Fruit fly (Drosophila melanogaster) whole organism, wandering third instar larva: ENCODE results near the gene Gnf1.
A peak's percentile ranks its signal among the peaks of the same experiment; 100 is the strongest.

Experiments
- Abd-B ChIP-seq: fragments of >200 bp; optimal IDR thresholded peaks from 2 replicates; lab custom pipeline; 2017; ENCODE audit warnings: missing biosample characterization, missing genetic modification characterization
- CG32264 ChIP-seq: fragments of 200-800 bp; sonication (Bioruptor generic); optimal IDR thresholded peaks from 2 replicates; lab custom pipeline; 2016; ENCODE audit warnings: missing biosample characterization, missing genetic modification characterization
- CG9705 ChIP-seq: fragments of 200-800 bp; sonication (Bioruptor generic); optimal IDR thresholded peaks from 2 replicates; lab custom pipeline; 2018; ENCODE audit warnings: missing biosample characterization, mild to moderate bottlenecking, missing genetic modification characterization
- CrebA ChIP-seq: fragments of 200-800 bp; sonication (Bioruptor generic); optimal IDR thresholded peaks from 2 replicates; lab custom pipeline; 2016; ENCODE audit warnings: missing biosample characterization, mild to moderate bottlenecking, missing genetic modification characterization, borderline replicate concordance
- Dif ChIP-seq: fragments of 200-275, 200-300 bp; sonication (Bioruptor generic); optimal IDR thresholded peaks from 2 replicates; lab custom pipeline; 2018; ENCODE audit warnings: missing biosample characterization, missing genetic modification characterization; ENCODE audit not compliant: partially characterized antibody
- HLH106 ChIP-seq: fragments of 200-800 bp; optimal IDR thresholded peaks from 3 replicates; lab custom pipeline; 2019; ENCODE audit warnings: missing biosample characterization, mild to moderate bottlenecking, missing genetic modification characterization, moderate library complexity
- Hnf4 ChIP-seq: fragments of 200-800 bp; sonication (Bioruptor generic); optimal IDR thresholded peaks from 2 replicates; lab custom pipeline; 2016; ENCODE audit warnings: missing biosample characterization, mild to moderate bottlenecking, missing genetic modification characterization
- Hr78 ChIP-seq: fragments of >200 bp; optimal IDR thresholded peaks from 2 replicates; lab custom pipeline; 2017; ENCODE audit warnings: missing biosample characterization, missing genetic modification characterization
- Hr83 ChIP-seq: fragments of 200-300 bp; sonication (Bioruptor generic); optimal IDR thresholded peaks from 2 replicates; lab custom pipeline; 2016; ENCODE audit warnings: missing biosample characterization, mild to moderate bottlenecking, missing genetic modification characterization, moderate library complexity; ENCODE audit not compliant: poor library complexity, severe bottlenecking
- Jra ChIP-seq: sonication (Bioruptor generic); optimal IDR thresholded peaks from 2 replicates; lab custom pipeline; 2016; ENCODE audit warnings: missing biosample characterization, missing genetic modification characterization
- Mio ChIP-seq: sonication (Bioruptor generic); optimal IDR thresholded peaks from 2 replicates; lab custom pipeline; 2016; ENCODE audit warnings: missing biosample characterization, missing genetic modification characterization
- Myc ChIP-seq: fragments of >200 bp; optimal IDR thresholded peaks from 2 replicates; lab custom pipeline; 2017
- N ChIP-seq: fragments of >200 bp; optimal IDR thresholded peaks from 2 replicates; lab custom pipeline; 2018; ENCODE audit warnings: missing biosample characterization, missing external identifiers, missing genetic modification characterization
- OdsH ChIP-seq: fragments of 200-800 bp; sonication (Bioruptor generic); optimal IDR thresholded peaks from 2 replicates; lab custom pipeline; 2016; ENCODE audit warnings: missing biosample characterization, mild to moderate bottlenecking, missing genetic modification characterization
- Rel ChIP-seq, 2 experiments: fragments of 200-800 bp; sonication (Bioruptor generic) in 1 of 2; optimal IDR thresholded peaks; 2 replicates in 1 of 2; 3 replicates in 1 of 2; lab custom pipeline; 2016 to 2019; ENCODE audit warnings: mild to moderate bottlenecking in 2 of 2, missing biosample characterization in 2 of 2, missing genetic modification characterization in 2 of 2, moderate library complexity in 1 of 2
- Sp1 ChIP-seq: fragments of 200-800 bp; sonication (Bioruptor generic); optimal IDR thresholded peaks from 3 replicates; lab custom pipeline; 2019; ENCODE audit warnings: missing biosample characterization, mild to moderate bottlenecking, missing genetic modification characterization, moderate library complexity
- br ChIP-seq: fragments of 200-800 bp; sonication (Bioruptor generic); optimal IDR thresholded peaks from 2 replicates; lab custom pipeline; 2016; ENCODE audit warnings: missing biosample characterization, missing genetic modification characterization
- brk ChIP-seq: fragments of 200-800 bp; sonication (Bioruptor generic); optimal IDR thresholded peaks from 2 replicates; lab custom pipeline; 2016; ENCODE audit warnings: missing biosample characterization, mild to moderate bottlenecking, missing genetic modification characterization
- dl ChIP-seq, 2 experiments: fragments of 175-275, 200-275 bp in 1 of 2; fragments of 200-275 bp in 1 of 2; sonication (Bioruptor generic); optimal IDR thresholded peaks; lab custom pipeline; 2018; ENCODE audit warnings: mild to moderate bottlenecking in 2 of 2, missing biosample characterization in 2 of 2, missing genetic modification characterization in 2 of 2, moderate library complexity in 2 of 2; ENCODE audit not compliant: partially characterized antibody in 2 of 2, insufficient read depth in 1 of 2
- dmrt93B ChIP-seq: fragments of 200-800 bp; sonication (Bioruptor generic); optimal IDR thresholded peaks from 2 replicates; lab custom pipeline; 2018; ENCODE audit warnings: missing biosample characterization, mild to moderate bottlenecking, missing genetic modification characterization
- dsf ChIP-seq: sonication (Bioruptor generic); optimal IDR thresholded peaks from 2 replicates; lab custom pipeline; 2016; ENCODE audit warnings: missing biosample characterization, missing genetic modification characterization, borderline replicate concordance
- ey ChIP-seq: fragments of 200-800 bp; sonication (Bioruptor generic); optimal IDR thresholded peaks from 2 replicates; lab custom pipeline; 2016; ENCODE audit warnings: missing biosample characterization, missing genetic modification characterization
- foxo ChIP-seq, 2 experiments: fragments of 200-800 bp; sonication (Bioruptor generic); optimal IDR thresholded peaks; 2 replicates in 1 of 2; 3 replicates in 1 of 2; lab custom pipeline; 2016 to 2017; ENCODE audit warnings: missing biosample characterization in 2 of 2, missing genetic modification characterization in 2 of 2
- fru ChIP-seq: fragments of 200-800 bp; sonication (Bioruptor generic); optimal IDR thresholded peaks from 3 replicates; lab custom pipeline; 2016; ENCODE audit warnings: missing biosample characterization, mild to moderate bottlenecking, missing genetic modification characterization
- h ChIP-seq: fragments of 200-800 bp; sonication (Bioruptor generic); optimal IDR thresholded peaks from 3 replicates; lab custom pipeline; 2016; ENCODE audit warnings: missing biosample characterization, mild to moderate bottlenecking, missing genetic modification characterization
- jim ChIP-seq: fragments of 175-275, 200-325 bp; sonication (Bioruptor generic); optimal IDR thresholded peaks from 2 replicates; lab custom pipeline; 2016; ENCODE audit warnings: missing biosample characterization, mild to moderate bottlenecking, missing genetic modification characterization
- lola ChIP-seq: fragments of >200 bp; optimal IDR thresholded peaks from 2 replicates; lab custom pipeline; 2017; ENCODE audit warnings: missing biosample characterization, missing genetic modification characterization
- pan ChIP-seq: fragments of >200 bp; optimal IDR thresholded peaks from 2 replicates; lab custom pipeline; 2017
- psq ChIP-seq: fragments of 200-800 bp; sonication (Bioruptor generic); optimal IDR thresholded peaks from 3 replicates; lab custom pipeline; 2017; ENCODE audit warnings: missing biosample characterization, mild to moderate bottlenecking, missing genetic modification characterization, moderate library complexity
- rgr ChIP-seq: fragments of 200-800 bp; sonication (Bioruptor generic); optimal IDR thresholded peaks from 3 replicates; lab custom pipeline; 2016; ENCODE audit warnings: missing biosample characterization, mild to moderate bottlenecking, missing genetic modification characterization
- sage ChIP-seq: fragments of 200-800 bp; sonication (Bioruptor generic); optimal IDR thresholded peaks from 2 replicates; lab custom pipeline; 2016; ENCODE audit warnings: missing biosample characterization, mild to moderate bottlenecking, missing genetic modification characterization
- sv ChIP-seq: fragments of 200-800 bp; sonication (Bioruptor generic); optimal IDR thresholded peaks from 3 replicates; lab custom pipeline; 2016; ENCODE audit warnings: missing biosample characterization, missing genetic modification characterization
- tai ChIP-seq: sonication (Bioruptor generic); optimal IDR thresholded peaks from 2 replicates; lab custom pipeline; 2016; ENCODE audit warnings: missing biosample characterization, missing genetic modification characterization
- usp ChIP-seq: fragments of >200 bp; optimal IDR thresholded peaks from 2 replicates; lab custom pipeline; 2017; ENCODE audit warnings: missing biosample characterization, missing genetic modification characterization
- woc ChIP-seq: sonication (Bioruptor generic); optimal IDR thresholded peaks from 2 replicates; lab custom pipeline; 2016; ENCODE audit warnings: missing biosample characterization, mild to moderate bottlenecking, missing genetic modification characterization

Gnf1 gene

dm6 chr3R:4906627-4906940 is 162 bp downstream of the Gnf1 start:
- no peak for TF ChIP-seq HLH106
- no peak for TF ChIP-seq N (GFP tag; lab: Kevin White, UChicago)
- TF ChIP-seq fru: no peak
- TF ChIP-seq Abd-B: no peak
- no peak for TF ChIP-seq br (GFP tag; lab: Kevin White, UChicago)
- TF ChIP-seq Jra (GFP tag; lab: Kevin White, UChicago): no peak
- TF ChIP-seq usp (GFP tag; lab: Kevin White, UChicago): no peak
- TF ChIP-seq dl (GFP tag; optimal IDR thresholded peaks at IDR 0.05; lab: Kevin White, UChicago; ENCODE audit: insufficient read depth in 1 of 2, partially characterized antibody in 2 of 2): no peak
- TF ChIP-seq CG32264 (GFP tag; lab: Kevin White, UChicago): no peak
- TF ChIP-seq ey (GFP tag; lab: Kevin White, UChicago): no peak
- TF ChIP-seq lola: no peak
- TF ChIP-seq tai (GFP tag; lab: Kevin White, UChicago): no peak
- no peak for TF ChIP-seq h (GFP tag; lab: Kevin White, UChicago)
- no peak for TF ChIP-seq foxo (GFP tag; optimal IDR thresholded peaks at IDR 0.05; lab: Kevin White, UChicago)
- no peak for TF ChIP-seq sv (GFP tag; lab: Kevin White, UChicago)
- no peak for TF ChIP-seq Myc (lab: Kevin White, UChicago)
- no peak for TF ChIP-seq rgr (GFP tag; lab: Kevin White, UChicago)
- TF ChIP-seq CrebA (GFP tag; lab: Kevin White, UChicago): no peak
- TF ChIP-seq CG9705 (GFP tag; lab: Kevin White, UChicago): no peak
- no peak for TF ChIP-seq OdsH (GFP tag; lab: Kevin White, UChicago)

DNA sequence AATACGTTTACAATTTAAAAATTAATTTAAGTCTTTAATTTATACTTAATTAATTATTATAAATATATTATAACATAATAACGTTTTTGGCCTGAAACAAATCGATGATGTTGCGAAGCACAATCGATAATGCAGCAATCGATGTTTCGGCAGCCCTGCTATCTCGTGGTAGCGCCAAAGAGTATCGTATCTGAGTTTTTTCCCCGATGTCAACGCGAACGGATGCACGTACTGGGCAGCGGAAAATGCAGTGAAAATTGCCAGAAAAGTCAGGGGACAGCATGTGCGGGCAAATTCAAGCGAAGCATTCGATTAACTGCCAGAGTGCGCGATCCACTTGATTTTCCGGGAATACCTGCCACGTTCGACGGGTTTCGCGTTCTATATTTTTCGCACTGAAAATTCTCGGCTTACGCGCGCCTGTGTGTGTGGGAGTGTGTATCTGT is 4.0 kb downstream of the Gnf1 start, which contains the start of gene Cdep:
Cdep (plus strand) TSS at position 188 of the 446 bp plus-strand sequence.
- TF ChIP-seq Jra (GFP tag; lab: Kevin White, UChicago): peak; percentile 17
- TF ChIP-seq sage (GFP tag; lab: Kevin White, UChicago): no peak
- no peak for TF ChIP-seq CG32264 (GFP tag; lab: Kevin White, UChicago)
- peak; percentile 31 for TF ChIP-seq HLH106
- TF ChIP-seq Sp1 (GFP tag; lab: Kevin White, UChicago): peak; percentile 52
- peak; percentile 6 for TF ChIP-seq h (GFP tag; lab: Kevin White, UChicago)
- TF ChIP-seq Dif (GFP tag; lab: Kevin White, UChicago): peak; percentile 39
- TF ChIP-seq woc (GFP tag; lab: Kevin White, UChicago): peak; percentile 18
- TF ChIP-seq br (GFP tag; lab: Kevin White, UChicago): peak; percentile 43
- TF ChIP-seq Hr78 (GFP tag; lab: Kevin White, UChicago): no peak
- TF ChIP-seq dmrt93B (GFP tag; lab: Kevin White, UChicago): peak; percentile 18
- peak; percentile 65 for TF ChIP-seq brk (GFP tag; lab: Kevin White, UChicago)
- peak; percentile 72 for TF ChIP-seq Hr83 (GFP tag; lab: Kevin White, UChicago)
- peak in 1 of 2 experiments; percentile 37 for TF ChIP-seq foxo (GFP tag; optimal IDR thresholded peaks at IDR 0.05; lab: Kevin White, UChicago)
- peak; percentile 45 for TF ChIP-seq Hnf4 (GFP tag; lab: Kevin White, UChicago)
- TF ChIP-seq Rel (GFP tag; optimal IDR thresholded peaks at IDR 0.05; lab: Kevin White, UChicago): no peak
- TF ChIP-seq Rel (tag; optimal IDR thresholded peaks at IDR 0.05; lab: Kevin White, UChicago): peak; percentile 98
- no peak for TF ChIP-seq sv (GFP tag; lab: Kevin White, UChicago)
- TF ChIP-seq, all 38 proteins: peak for 13

- TF ChIP-seq OdsH (GFP tag; lab: Kevin White, UChicago) (no peak), br (GFP tag; lab: Kevin White, UChicago) (peak; percentile 6), rgr (GFP tag; lab: Kevin White, UChicago) (peak; percentile 5), dl (GFP tag; optimal IDR thresholded peaks at IDR 0.05; lab: Kevin White, UChicago; ENCODE audit: insufficient read depth in 1 of 2, partially characterized antibody in 2 of 2) (peak in 1 of 2 experiments; percentile 14), HLH106 (peak; percentile 12), CG9705 (GFP tag; lab: Kevin White, UChicago) (no peak), h (GFP tag; lab: Kevin White, UChicago) (peak; percentile 47), fru (peak; percentile 58), Dif (GFP tag; lab: Kevin White, UChicago) (peak; percentile 60), Rel (GFP tag; optimal IDR thresholded peaks at IDR 0.05; lab: Kevin White, UChicago) (peak; percentile 2), Rel (tag; optimal IDR thresholded peaks at IDR 0.05; lab: Kevin White, UChicago) (no peak), sv (GFP tag; lab: Kevin White, UChicago) (no peak), Abd-B (peak; percentile 54)
Measured at dm6 chr3R:4910839-4911341, 4.5 kb downstream of the Gnf1 start.

dm6 chr3R:4912130-4912549 is 5.7 kb downstream of the Gnf1 start:
- TF ChIP-seq CrebA (GFP tag; lab: Kevin White, UChicago): no peak
- TF ChIP-seq Hnf4 (GFP tag; lab: Kevin White, UChicago): peak; percentile 87
- TF ChIP-seq usp (GFP tag; lab: Kevin White, UChicago): no peak
- TF ChIP-seq jim (GFP tag; lab: Kevin White, UChicago): no peak
- no peak for TF ChIP-seq pan (lab: Kevin White, UChicago)
- peak; percentile 82 for TF ChIP-seq rgr (GFP tag; lab: Kevin White, UChicago)
- no peak for TF ChIP-seq sage (GFP tag; lab: Kevin White, UChicago)
- no peak for TF ChIP-seq dsf
- no peak for TF ChIP-seq Rel (GFP tag; optimal IDR thresholded peaks at IDR 0.05; lab: Kevin White, UChicago)
- TF ChIP-seq Rel (tag; optimal IDR thresholded peaks at IDR 0.05; lab: Kevin White, UChicago): peak; percentile 54
- TF ChIP-seq Jra (GFP tag; lab: Kevin White, UChicago): peak; percentile 68
- peak; percentile 10 for TF ChIP-seq brk (GFP tag; lab: Kevin White, UChicago)
- peak; percentile 12 for TF ChIP-seq Mio (GFP tag; lab: Kevin White, UChicago)
- TF ChIP-seq lola: no peak
- TF ChIP-seq tai (GFP tag; lab: Kevin White, UChicago): peak; percentile 78
- no peak for TF ChIP-seq Hr83 (GFP tag; lab: Kevin White, UChicago)
- TF ChIP-seq CG32264 (GFP tag; lab: Kevin White, UChicago): peak; percentile 42
- peak; percentile 79 for TF ChIP-seq HLH106
- peak; percentile 87 for TF ChIP-seq br (GFP tag; lab: Kevin White, UChicago)
- TF ChIP-seq fru: peak; percentile 88
- TF ChIP-seq Dif (GFP tag; lab: Kevin White, UChicago): no peak
- TF ChIP-seq dmrt93B (GFP tag; lab: Kevin White, UChicago): peak; percentile 56
- TF ChIP-seq woc (GFP tag; lab: Kevin White, UChicago): peak; percentile 77
- peak; percentile 41 for TF ChIP-seq sv (GFP tag; lab: Kevin White, UChicago)
- TF ChIP-seq ey (GFP tag; lab: Kevin White, UChicago): peak; percentile 83
- TF ChIP-seq foxo (GFP tag; optimal IDR thresholded peaks at IDR 0.05; lab: Kevin White, UChicago): peak; percentile 59 to 88
- peak; percentile 76 for TF ChIP-seq psq (GFP tag; lab: Kevin White, UChicago)
